Fruit fly (Drosophila melanogaster) whole organism, embryonic: ENCODE measurements around the gene Ugt316A1.
A peak's percentile ranks its signal among the peaks of the same experiment; 100 is the strongest.

Experiments
- CG10267 ChIP-seq: fragments of 200-800 bp; sonication (Bioruptor generic); optimal IDR thresholded peaks from 2 replicates; lab custom pipeline; 2018; ENCODE audit warnings: missing biosample characterization, mild to moderate bottlenecking, missing genetic modification characterization, moderate library complexity
- CG11398 ChIP-seq: fragments of 200-800 bp; sonication (Bioruptor generic); optimal IDR thresholded peaks from 2 replicates; lab custom pipeline; 2016; ENCODE audit warnings: missing biosample characterization, missing genetic modification characterization
- CG12104 ChIP-seq: fragments of 200-800 bp; sonication (Bioruptor generic); optimal IDR thresholded peaks from 3 replicates; lab custom pipeline; 2016; ENCODE audit warnings: missing biosample characterization, missing genetic modification characterization
- CG12155 ChIP-seq: fragments of 200-800 bp; sonication (Bioruptor generic); optimal IDR thresholded peaks from 3 replicates; lab custom pipeline; 2016; ENCODE audit warnings: missing biosample characterization, missing genetic modification characterization
- CG12236 ChIP-seq: fragments of 200-800 bp; sonication (Bioruptor generic); optimal IDR thresholded peaks from 2 replicates; lab custom pipeline; 2016; ENCODE audit warnings: missing biosample characterization, missing genetic modification characterization
- CG1233 ChIP-seq: fragments of 200-800 bp; sonication (Bioruptor generic); optimal IDR thresholded peaks from 4 replicates; lab custom pipeline; 2018; ENCODE audit warnings: missing biosample characterization, mild to moderate bottlenecking, missing genetic modification characterization
- CG17186 ChIP-seq: fragments of 200-800 bp; sonication (Bioruptor generic); optimal IDR thresholded peaks from 3 replicates; lab custom pipeline; 2017; ENCODE audit warnings: missing biosample characterization, missing genetic modification reagents, missing genetic modification characterization
- CG1792 ChIP-seq: fragments of 200-800 bp; sonication (Bioruptor generic); optimal IDR thresholded peaks from 2 replicates; lab custom pipeline; 2016; ENCODE audit warnings: missing biosample characterization, missing genetic modification characterization
- CG1832 ChIP-seq: fragments of 200-800 bp; sonication (Bioruptor generic); optimal IDR thresholded peaks from 2 replicates; lab custom pipeline; 2017; ENCODE audit warnings: missing biosample characterization, mild to moderate bottlenecking, missing genetic modification characterization, inconsistent platforms
- CG2120 ChIP-seq: fragments of 200-800 bp; sonication (Bioruptor generic); optimal IDR thresholded peaks from 3 replicates; lab custom pipeline; 2016; ENCODE audit warnings: missing biosample characterization, missing genetic modification characterization
- CG2889 ChIP-seq: fragments of 200-800 bp; sonication (Bioruptor generic); IDR thresholded peaks from 3 replicates; pipeline ENCODE4 v1.3.6; 2022; ENCODE audit warnings: missing biosample characterization, missing genetic modification characterization
- CG31224 ChIP-seq: fragments of 200-800 bp; sonication (Bioruptor generic); IDR thresholded peaks from 2 replicates; pipeline ENCODE4 v1.3.6; 2022; ENCODE audit warnings: missing biosample characterization, missing genetic modification characterization
- CG32767 ChIP-seq: fragments of 200-800 bp; sonication (Bioruptor generic); IDR thresholded peaks from 2 replicates; pipeline ENCODE4 v1.3.6; 2022; ENCODE audit warnings: missing biosample characterization, missing genetic modification characterization
- CG4328 ChIP-seq: fragments of 200-800 bp; sonication (Bioruptor generic); optimal IDR thresholded peaks from 3 replicates; lab custom pipeline; 2017; ENCODE audit warnings: missing biosample characterization, missing genetic modification reagents, missing genetic modification characterization
- CG6175 ChIP-seq: fragments of 200-800 bp; sonication (Bioruptor generic); IDR thresholded peaks from 3 replicates; pipeline ENCODE4 v1.3.6; 2022; ENCODE audit warnings: missing biosample characterization, missing genetic modification characterization
- CG6654 ChIP-seq: fragments of 200-800 bp; sonication (Bioruptor generic); optimal IDR thresholded peaks from 2 replicates; lab custom pipeline; 2017; ENCODE audit warnings: missing biosample characterization, mild to moderate bottlenecking, missing genetic modification characterization
- CG8281 ChIP-seq: fragments of 200-800 bp; sonication (Bioruptor generic); optimal IDR thresholded peaks from 2 replicates; lab custom pipeline; 2018; ENCODE audit warnings: missing biosample characterization, mild to moderate bottlenecking, missing genetic modification characterization, moderate library complexity
- D19A ChIP-seq: fragments of 200-800 bp; optimal IDR thresholded peaks from 3 replicates; lab custom pipeline; 2019; ENCODE audit warnings: missing biosample characterization, mild to moderate bottlenecking, missing genetic modification characterization, moderate library complexity
- Dad ChIP-seq: fragments of 200-800 bp; sonication (Bioruptor generic); optimal IDR thresholded peaks from 3 replicates; lab custom pipeline; 2016; ENCODE audit warnings: missing biosample characterization, missing genetic modification characterization
- Deaf1 ChIP-seq: fragments of 200-800 bp; optimal IDR thresholded peaks from 3 replicates; lab custom pipeline; 2019; ENCODE audit warnings: missing biosample characterization, mild to moderate bottlenecking, missing genetic modification characterization, moderate library complexity
- Dll ChIP-seq: fragments of 200-800 bp; sonication (Bioruptor generic); IDR thresholded peaks from 4 replicates; pipeline ENCODE4 v1.3.6; 2022; ENCODE audit warnings: missing biosample characterization, missing genetic modification characterization; ENCODE audit not compliant: partially characterized antibody
- Drgx ChIP-seq: fragments of 200-800 bp; sonication (Bioruptor generic); IDR thresholded peaks from 2 replicates; pipeline ENCODE4 v1.3.6; 2022; ENCODE audit warnings: missing biosample characterization, missing genetic modification characterization
- Ets97D ChIP-seq: fragments of 200-800 bp; sonication (Bioruptor generic); optimal IDR thresholded peaks from 3 replicates; lab custom pipeline; 2016; ENCODE audit warnings: missing biosample characterization, missing genetic modification characterization
- HmgZ ChIP-seq: fragments of 200-800 bp; sonication (Bioruptor generic); optimal IDR thresholded peaks from 2 replicates; lab custom pipeline; 2018; ENCODE audit warnings: missing biosample characterization, mild to moderate bottlenecking, missing genetic modification characterization
- Lhr ChIP-seq: fragments of 200-800 bp; sonication (Bioruptor generic); optimal IDR thresholded peaks from 3 replicates; lab custom pipeline; 2017; ENCODE audit warnings: mild to moderate bottlenecking, missing biosample characterization, missing genetic modification reagents, missing genetic modification characterization
- Meics ChIP-seq: fragments of 200-800 bp; sonication (Bioruptor generic); optimal IDR thresholded peaks from 2 replicates; lab custom pipeline; 2017; ENCODE audit warnings: missing biosample characterization, mild to moderate bottlenecking, missing genetic modification characterization
- Mrtf ChIP-seq: fragments of 200-800 bp; sonication (Bioruptor generic); IDR thresholded peaks from 3 replicates; pipeline ENCODE4 v1.3.6; 2022; ENCODE audit warnings: missing biosample characterization, missing genetic modification characterization
- Nf-YA ChIP-seq: fragments of 200-800 bp; sonication (Bioruptor generic); IDR thresholded peaks from 2 replicates; pipeline ENCODE4 v1.3.6; 2022; ENCODE audit warnings: missing biosample characterization, missing genetic modification characterization
- Ptx1 ChIP-seq: fragments of 200-800 bp; sonication (Bioruptor generic); IDR thresholded peaks from 2 replicates; pipeline ENCODE4 v1.3.6; 2022; ENCODE audit warnings: missing biosample characterization, missing genetic modification characterization
- Side ChIP-seq: fragments of 200-800 bp; sonication (Bioruptor generic); optimal IDR thresholded peaks from 2 replicates; lab custom pipeline; 2016; ENCODE audit warnings: missing biosample characterization, missing genetic modification characterization
- Spps ChIP-seq: fragments of 200-800 bp; sonication (Bioruptor generic); optimal IDR thresholded peaks from 2 replicates; lab custom pipeline; 2018; ENCODE audit warnings: missing biosample characterization, mild to moderate bottlenecking, missing genetic modification characterization
- al ChIP-seq: fragments of 200-800 bp; sonication (Bioruptor generic); IDR thresholded peaks from 2 replicates; pipeline ENCODE4 v1.3.6; 2022; ENCODE audit warnings: missing biosample characterization, missing genetic modification characterization
- ap ChIP-seq: fragments of 200-800 bp; sonication (Bioruptor generic); IDR thresholded peaks from 2 replicates; pipeline ENCODE4 v1.3.6; 2022; ENCODE audit warnings: missing biosample characterization, missing genetic modification characterization
- bab2 ChIP-seq: fragments of 200-800 bp; sonication (Bioruptor generic); optimal IDR thresholded peaks from 2 replicates; lab custom pipeline; 2016; ENCODE audit warnings: missing biosample characterization, missing genetic modification characterization
- chn ChIP-seq: fragments of 200-800 bp; sonication (Bioruptor generic); optimal IDR thresholded peaks from 2 replicates; lab custom pipeline; 2016; ENCODE audit warnings: missing biosample characterization, missing genetic modification characterization
- crp ChIP-seq, 2 experiments: fragments of 200-800 bp; sonication (Bioruptor generic); optimal IDR thresholded peaks; 2 replicates in 1 of 2; 3 replicates in 1 of 2; lab custom pipeline; 2017; ENCODE audit warnings: missing biosample characterization in 2 of 2, missing genetic modification characterization in 2 of 2, mild to moderate bottlenecking in 1 of 2, moderate library complexity in 1 of 2
- ewg ChIP-seq: fragments of 200-800 bp; sonication (Bioruptor generic); optimal IDR thresholded peaks from 3 replicates; lab custom pipeline; 2017; ENCODE audit warnings: mild to moderate bottlenecking, missing biosample characterization, missing genetic modification reagents, missing genetic modification characterization
- fd64A ChIP-seq: fragments of 200-800 bp; sonication (Bioruptor generic); optimal IDR thresholded peaks from 3 replicates; lab custom pipeline; 2018; ENCODE audit warnings: missing biosample characterization, mild to moderate bottlenecking, missing genetic modification characterization
- gfzf ChIP-seq: fragments of 200-800 bp; sonication (Bioruptor generic); optimal IDR thresholded peaks from 2 replicates; lab custom pipeline; 2016; ENCODE audit warnings: missing biosample characterization, mild to moderate bottlenecking, missing genetic modification characterization, moderate library complexity
- gt ChIP-seq: fragments of 200-800 bp; sonication (Bioruptor generic); IDR thresholded peaks from 2 replicates; pipeline ENCODE4 v1.3.6; 2022; ENCODE audit warnings: missing biosample characterization, missing genetic modification characterization
- ind ChIP-seq: fragments of 200-800 bp; sonication (Bioruptor generic); optimal IDR thresholded peaks from 3 replicates; lab custom pipeline; 2016; ENCODE audit warnings: missing biosample characterization, missing genetic modification characterization
- inv ChIP-seq: fragments of 200-800 bp; sonication (Bioruptor generic); IDR thresholded peaks from 2 replicates; pipeline ENCODE4 v1.3.6; 2022; ENCODE audit warnings: missing biosample characterization, missing genetic modification characterization; ENCODE audit not compliant: partially characterized antibody
- luna ChIP-seq: fragments of 200-800 bp; sonication (Bioruptor generic); optimal IDR thresholded peaks from 2 replicates; lab custom pipeline; 2016; ENCODE audit warnings: missing biosample characterization, missing genetic modification characterization
- nom ChIP-seq: fragments of 200-800 bp; sonication (Bioruptor generic); optimal IDR thresholded peaks from 2 replicates; lab custom pipeline; 2017; ENCODE audit warnings: missing biosample characterization, missing genetic modification characterization, mild to moderate bottlenecking, moderate library complexity, missing genetic modification reagents
- pnt ChIP-seq: fragments of 200-800 bp; sonication (Bioruptor generic); optimal IDR thresholded peaks from 3 replicates; lab custom pipeline; 2016; ENCODE audit warnings: missing biosample characterization, missing genetic modification characterization
- seq ChIP-seq: fragments of 200-800 bp; sonication (Bioruptor generic); IDR thresholded peaks from 2 replicates; pipeline ENCODE4 v1.3.6; 2022; ENCODE audit warnings: missing biosample characterization, missing genetic modification characterization
- sna ChIP-seq: fragments of 200-800 bp; sonication (Bioruptor generic); IDR thresholded peaks from 2 replicates; pipeline ENCODE4 v1.3.6; 2022; ENCODE audit warnings: missing biosample characterization, missing genetic modification characterization; ENCODE audit not compliant: partially characterized antibody
- unc-4 ChIP-seq: fragments of 200-800 bp; sonication (Bioruptor generic); IDR thresholded peaks from 2 replicates; pipeline ENCODE4 v1.3.6; 2022; ENCODE audit warnings: missing biosample characterization, missing genetic modification characterization; ENCODE audit not compliant: partially characterized antibody
- usp ChIP-seq: fragments of >200 bp; optimal IDR thresholded peaks from 2 replicates; lab custom pipeline; 2017; ENCODE audit warnings: missing biosample characterization, missing genetic modification characterization

Ugt316A1 gene

DNA sequence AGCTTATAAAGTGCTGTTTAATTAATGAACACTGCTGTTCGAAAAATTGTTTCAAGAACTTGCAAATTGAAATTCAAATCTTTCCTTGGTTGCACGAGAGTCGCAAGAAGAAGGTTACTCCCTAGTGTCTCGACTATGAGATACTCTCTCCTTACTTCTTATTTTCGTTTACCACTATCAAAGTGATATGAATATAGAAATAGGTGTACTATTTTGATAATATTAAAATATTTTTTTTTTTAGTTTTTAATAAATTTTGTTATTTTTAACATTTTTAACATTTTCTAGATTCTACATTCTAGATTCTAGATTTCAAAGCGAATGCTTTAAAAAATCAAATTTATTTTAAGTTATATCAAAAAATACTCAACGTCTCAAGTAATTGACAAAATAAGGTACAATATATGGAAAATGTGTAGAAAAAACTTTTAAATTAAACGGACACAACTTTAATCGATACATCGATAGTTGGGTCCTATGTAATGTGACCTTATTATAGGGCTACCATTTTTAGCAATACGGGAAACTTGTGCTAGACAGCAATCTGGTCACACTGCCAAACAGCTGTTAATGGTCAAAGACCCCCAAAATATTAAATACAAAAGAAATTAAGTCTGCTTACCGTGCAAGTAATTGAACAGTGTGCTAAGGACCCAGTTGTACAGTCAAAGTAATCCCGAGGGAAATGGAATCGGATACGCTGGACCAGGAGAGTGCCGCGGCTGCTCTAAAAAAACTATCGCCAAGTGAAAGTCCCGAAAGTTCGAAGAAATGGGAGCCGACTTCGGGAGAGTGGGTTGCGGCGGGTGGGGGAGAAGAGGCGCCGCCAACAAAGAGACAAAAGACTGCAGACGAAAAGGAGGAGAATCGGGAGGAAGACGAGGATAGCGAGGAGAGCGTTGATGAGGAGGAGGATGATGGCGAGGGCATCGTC is 29.8 kb upstream of the Ugt316A1 start, which contains the start of gene MESR6 (continued):
- TF ChIP-seq CG10267 (tag; lab: Kevin White, UChicago) (peak; percentile 52), CG12236 (GFP tag; lab: Kevin White, UChicago) (no peak), CG2889 (GFP tag; lab: Robert Waterston, UW) (no peak), gfzf (GFP tag; lab: Kevin White, UChicago) (peak; percentile 94), Spps (no peak), CG8281 (no peak), D19A (tag; lab: Kevin White, UChicago) (peak; percentile 89), ewg (GFP tag; lab: Kevin White, UChicago) (no peak), CG31224 (GFP tag; lab: Robert Waterston, UW) (no peak), Dll (peak; percentile 88), gt (GFP tag; lab: Robert Waterston, UW) (no peak), CG6175 (GFP tag; lab: Robert Waterston, UW) (no peak), sna (peak; percentile 75), CG12104 (GFP tag; lab: Kevin White, UChicago) (no peak), CG1832 (GFP tag; lab: Kevin White, UChicago) (no peak), CG1792 (GFP tag; lab: Kevin White, UChicago) (no peak), CG6654 (GFP tag; lab: Kevin White, UChicago) (no peak), unc-4 (peak; percentile 85), chn (GFP tag; lab: Kevin White, UChicago) (no peak), CG11398 (GFP tag; lab: Kevin White, UChicago) (no peak), CG32767 (GFP tag; lab: Robert Waterston, UW) (0 out of 2 replicates have a peak, but pooled peaks have one; percentile 44), Drgx (GFP tag; lab: Robert Waterston, UW) (no peak), HmgZ (tag; lab: Kevin White, UChicago) (peak; percentile 60), CG1233 (GFP tag; lab: Kevin White, UChicago) (no peak), Nf-YA (no peak), ind (GFP tag; lab: Kevin White, UChicago) (no peak), Mrtf (GFP tag; lab: Robert Waterston, UW) (no peak), usp (GFP tag; lab: Kevin White, UChicago) (no peak), Deaf1 (tag; lab: Kevin White, UChicago) (peak; percentile 20), nom (GFP tag; lab: Kevin White, UChicago) (no peak), CG17186 (no peak), al (GFP tag; lab: Robert Waterston, UW) (no peak), Dad (GFP tag; lab: Kevin White, UChicago) (no peak), fd64A (GFP tag; lab: Kevin White, UChicago) (no peak), ap (GFP tag; lab: Robert Waterston, UW) (peak; percentile 31; the same call in 1 of the 2 replicates), luna (peak; percentile 3), Meics (peak; percentile 54), Ptx1 (GFP tag; lab: Robert Waterston, UW) (no peak), CG4328 (GFP tag; lab: Kevin White, UChicago) (no peak), CG12155 (GFP tag; lab: Kevin White, UChicago) (no peak), seq (GFP tag; lab: Robert Waterston, UW) (no peak; the same call in 1 of the 2 replicates), Side (GFP tag; lab: Kevin White, UChicago) (peak; percentile 21), inv (GFP tag; lab: Robert Waterston, UW) (peak; percentile 75), Ets97D (GFP tag; lab: Kevin White, UChicago) (peak; percentile 76), bab2 (GFP tag; lab: Kevin White, UChicago) (no peak), CG2120 (GFP tag; lab: Kevin White, UChicago) (peak; percentile 14), Lhr (GFP tag; lab: Kevin White, UChicago) (peak; percentile 72), pnt (GFP tag; lab: Kevin White, UChicago) (no peak), crp (GFP tag; optimal IDR thresholded peaks at IDR 0.05; lab: Kevin White, UChicago) (peak; percentile 81 to 98)
